Worm (Caenorhabditis elegans) whole organism, L2 larva: ENCODE results near the gene Y57G11C.33.

Experiments used
- ceh-82 ChIP-seq: fragments of 150-350 bp; optimal IDR thresholded peaks from 2 replicates; lab custom pipeline; 2014; ENCODE audit warnings: missing biosample characterization, missing genetic modification characterization
- egl-27 ChIP-seq: sonication (generic microtip); optimal IDR thresholded peaks from 3 replicates; lab custom pipeline; 2017; ENCODE audit warnings: missing biosample characterization, missing genetic modification reagents, missing genetic modification characterization
- elt-1 ChIP-seq: fragments of 150-350 bp; optimal IDR thresholded peaks from 2 replicates; lab custom pipeline; 2014; ENCODE audit warnings: missing biosample characterization, missing genetic modification characterization
- elt-3 ChIP-seq: sonication (generic microtip); optimal IDR thresholded peaks from 2 replicates; lab custom pipeline; 2017; ENCODE audit warnings: missing biosample characterization, missing genetic modification characterization
- lin-13 ChIP-seq: fragments of 150-350 bp; optimal IDR thresholded peaks from 2 replicates; lab custom pipeline; 2014; ENCODE audit warnings: missing biosample characterization, missing genetic modification reagents, missing genetic modification characterization
- nhr-21 ChIP-seq: fragments of 150-350 bp; optimal IDR thresholded peaks from 2 replicates; lab custom pipeline; 2014; ENCODE audit warnings: missing biosample characterization, missing genetic modification characterization
- nhr-25 ChIP-seq: fragments of 150-350 bp; sonication (generic microtip); optimal IDR thresholded peaks from 3 replicates; lab custom pipeline; 2014; ENCODE audit warnings: missing biosample characterization, missing genetic modification characterization
- ztf-11 ChIP-seq: sonication (generic microtip); optimal IDR thresholded peaks from 2 replicates; lab custom pipeline; 2017; ENCODE audit warnings: missing biosample characterization, missing genetic modification characterization
- ztf-4 ChIP-seq: fragments of 150-350 bp; optimal IDR thresholded peaks from 2 replicates; lab custom pipeline; 2014; ENCODE audit warnings: missing biosample characterization, missing genetic modification characterization

- TF ChIP-seq egl-27 (tag; lab: Kevin White, UChicago) (no peak), nhr-21 (tag; lab: Kevin White, UChicago) (no peak), elt-3 (tag; lab: Kevin White, UChicago) (no peak), elt-1 (tag; lab: Kevin White, UChicago) (no peak), ztf-11 (tag; lab: Kevin White, UChicago) (no peak), lin-13 (no peak), ztf-4 (tag; lab: Kevin White, UChicago) (no peak), ceh-82 (tag; lab: Kevin White, UChicago) (no peak), nhr-25 (tag; lab: Kevin White, UChicago) (no peak)
Measured at ce11 chrIV:14617059-14617458, 39.8 kb upstream of the Y57G11C.33 start.
